Fruit fly (Drosophila melanogaster): ENCODE data around the gene CG11436.

DNA sequence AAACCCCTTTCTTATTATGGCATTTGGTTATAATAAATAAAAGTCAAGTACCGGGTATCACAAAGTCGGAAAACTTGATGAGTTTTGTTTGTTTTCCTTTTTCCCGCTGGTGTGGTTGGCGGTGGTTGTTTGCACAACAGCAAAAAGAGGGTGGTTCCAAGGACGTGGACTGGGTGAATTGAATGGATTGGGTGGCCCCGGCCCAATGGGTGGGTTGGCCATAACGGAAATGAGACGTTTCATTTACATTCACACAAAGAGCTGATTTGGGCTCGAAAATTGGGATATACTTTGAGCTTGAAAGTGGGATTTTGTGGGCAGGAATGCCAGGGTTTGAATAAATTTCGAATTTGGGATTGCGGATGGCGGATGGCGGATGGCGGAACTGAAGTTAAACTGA lies 30.8 kb downstream of the CG11436 start:
- TF ChIP-seq Hr38 (GFP tag; optimal IDR thresholded peaks at IDR 0.05) (no peak), Sox102F (GFP tag; optimal IDR thresholded peaks at IDR 0.05) (no peak), CG11902 (GFP tag; optimal IDR thresholded peaks at IDR 0.05) (no peak), CG6792 (GFP tag; optimal IDR thresholded peaks at IDR 0.05) (no peak), Ets96B (tag; optimal IDR thresholded peaks at IDR 0.05) (no peak)

Measured in whole organism, prepupa.